Fruit fly (Drosophila melanogaster): ENCODE data around the gene Naa60.

The Naa60 gene

dm6 chr3L:9695647-9696046 lies 31.0 kb upstream of the Naa60 start (continued):
- TF ChIP-seq abd-A (tag; optimal IDR thresholded peaks at IDR 0.05) (no peak), en (GFP tag; optimal IDR thresholded peaks at IDR 0.05) (no peak), Hsf (GFP tag; optimal IDR thresholded peaks at IDR 0.05) (no peak), Xrp1 (GFP tag; IDR thresholded peaks at IDR 0.05) (peak; percentile 26; the same call in 1 of the 2 replicates), CG17328 (GFP tag; IDR thresholded peaks at IDR 0.05) (no peak), Fer1 (GFP tag; optimal IDR thresholded peaks at IDR 0.05) (no peak), CG3163 (GFP tag; optimal IDR thresholded peaks at IDR 0.05) (no peak), CG6854 (GFP tag; optimal IDR thresholded peaks at IDR 0.05) (no peak), CG13424 (tag; optimal IDR thresholded peaks at IDR 0.05) (peak; percentile 56), Max (GFP tag; optimal IDR thresholded peaks at IDR 0.05) (no peak), disco-r (GFP tag; optimal IDR thresholded peaks at IDR 0.05) (no peak), CG4424 (GFP tag; optimal IDR thresholded peaks at IDR 0.05) (peak; percentile 14), Drgx (GFP tag; IDR thresholded peaks at IDR 0.05) (0 out of 2 replicates have a peak, but pooled peaks have one; percentile 27), vvl (GFP tag; IDR thresholded peaks at IDR 0.05) (peak; percentile 32; the same call in 1 of the 2 replicates), CG34376 (GFP tag; optimal IDR thresholded peaks at IDR 0.05) (no peak), Atf-2 (GFP tag; optimal IDR thresholded peaks at IDR 0.05) (no peak), aop (GFP tag; IDR thresholded peaks at IDR 0.05) (no peak), CG15601 (tag; optimal IDR thresholded peaks at IDR 0.05) (no peak), D19A (tag; optimal IDR thresholded peaks at IDR 0.05) (no peak), B-H2 (GFP tag; optimal IDR thresholded peaks at IDR 0.05) (no peak), fu2 (GFP tag; optimal IDR thresholded peaks at IDR 0.05) (no peak), CG8281 (tag; optimal IDR thresholded peaks at IDR 0.05) (peak; percentile 16), HmgZ (tag; optimal IDR thresholded peaks at IDR 0.05) (no peak), CG15011 (GFP tag; optimal IDR thresholded peaks at IDR 0.05) (peak; percentile 31), Sox100B (GFP tag; optimal IDR thresholded peaks at IDR 0.05) (peak; percentile 22), nau (GFP tag; optimal IDR thresholded peaks at IDR 0.05) (no peak), Ets97D (GFP tag; optimal IDR thresholded peaks at IDR 0.05) (no peak), CG10565 (GFP tag; optimal IDR thresholded peaks at IDR 0.05) (no peak), CG11695 (GFP tag; IDR thresholded peaks at IDR 0.05) (0 out of 3 replicates have a peak, but pooled peaks have one; percentile 33), Dek (tag; optimal IDR thresholded peaks at IDR 0.05) (no peak), CG18599 (GFP tag; optimal IDR thresholded peaks at IDR 0.05) (peak; percentile 4), CG3838 (GFP tag; optimal IDR thresholded peaks at IDR 0.05) (no peak), Xbp1 (GFP tag; optimal IDR thresholded peaks at IDR 0.05) (peak; percentile 51), btn (GFP tag; optimal IDR thresholded peaks at IDR 0.05) (no peak), repo (GFP tag; optimal IDR thresholded peaks at IDR 0.05) (no peak), pum (GFP tag; optimal IDR thresholded peaks at IDR 0.05) (no peak), otp (GFP tag; IDR thresholded peaks at IDR 0.05) (no peak), Eip74EF (GFP tag; optimal IDR thresholded peaks at IDR 0.05) (peak in 1 of 2 experiments; percentile 33), CG17361 (GFP tag; IDR thresholded peaks at IDR 0.05) (peak; percentile 70; the same call in 2 of the 3 replicates), HLH4C (GFP tag; IDR thresholded peaks at IDR 0.05; ENCODE audit: partially characterized antibody) (no peak), sqz (GFP tag; optimal IDR thresholded peaks at IDR 0.05) (no peak), bsh (GFP tag; optimal IDR thresholded peaks at IDR 0.05) (peak in 1 of 2 experiments; percentile 21), Aef1 (GFP tag; IDR thresholded peaks at IDR 0.05) (no peak), Mrtf (GFP tag; IDR thresholded peaks at IDR 0.05) (no peak), bcd (GFP tag; optimal IDR thresholded peaks at IDR 0.05) (peak; percentile 44), tin (GFP tag; optimal IDR thresholded peaks at IDR 0.05) (no peak), odd (GFP tag; optimal IDR thresholded peaks at IDR 0.05) (no peak), prd (optimal IDR thresholded peaks at IDR 0.05) (no peak), prd (GFP tag; IDR thresholded peaks at IDR 0.05) (0 out of 3 replicates have a peak, but pooled peaks have one; percentile 11), zen2 (GFP tag; IDR thresholded peaks at IDR 0.05; ENCODE audit: partially characterized antibody) (no peak), CG15696 (tag; optimal IDR thresholded peaks at IDR 0.05) (no peak)
